Worm (Caenorhabditis elegans) whole organism, L1 larva: ENCODE results near the gene faah-1.

Source experiments
- C16A3.4 ChIP-seq: fragments of 150-350 bp; optimal IDR thresholded peaks from 2 replicates; lab custom pipeline; 2014; ENCODE audit warnings: missing biosample characterization, missing genetic modification characterization
- F16B12.6 ChIP-seq: fragments of 150-350 bp; optimal IDR thresholded peaks from 2 replicates; lab custom pipeline; 2014; ENCODE audit warnings: missing biosample characterization, missing genetic modification characterization
- Y116A8C.19 ChIP-seq: sonication (generic microtip); optimal IDR thresholded peaks from 2 replicates; lab custom pipeline; 2016; ENCODE audit warnings: missing compliant biosample characterization, missing genetic modification characterization, borderline replicate concordance
- aha-1 ChIP-seq: fragments of 150-350 bp; optimal IDR thresholded peaks from 2 replicates; lab custom pipeline; 2014; ENCODE audit warnings: missing biosample characterization, missing genetic modification characterization
- blmp-1 ChIP-seq: fragments of 150-350 bp; optimal IDR thresholded peaks from 2 replicates; lab custom pipeline; 2014; ENCODE audit warnings: missing biosample characterization, missing genetic modification characterization
- ceh-63 ChIP-seq: fragments of 200-800 bp; sonication (Bioruptor generic); optimal IDR thresholded peaks from 2 replicates; lab custom pipeline; 2018; ENCODE audit warnings: mild to moderate bottlenecking, missing genetic modification characterization, missing compliant biosample characterization
- ceh-8 ChIP-seq: fragments of 200-800 bp; sonication (Bioruptor generic); optimal IDR thresholded peaks from 2 replicates; lab custom pipeline; 2018; ENCODE audit warnings: mild to moderate bottlenecking, missing genetic modification characterization, moderate library complexity, missing compliant biosample characterization
- ceh-88 ChIP-seq: fragments of 200-800 bp; sonication (Bioruptor generic); IDR thresholded peaks from 2 replicates; pipeline ENCODE4 v1.3.6; 2022; ENCODE audit warnings: missing genetic modification characterization, missing compliant biosample characterization
- ceh-90 ChIP-seq: sonication (generic microtip); optimal IDR thresholded peaks from 2 replicates; lab custom pipeline; 2016; ENCODE audit warnings: missing genetic modification characterization, missing compliant biosample characterization
- dpl-1 ChIP-seq, 3 experiments: fragments of 150-350 bp in 2 of 3; sonication (generic microtip) in 1 of 3; optimal IDR thresholded peaks; 2 replicates each; lab custom pipeline; 2014 to 2017; ENCODE audit warnings: missing biosample characterization in 3 of 3, missing genetic modification characterization in 3 of 3, missing genetic modification reagents in 3 of 3
- dsc-1 ChIP-seq: sonication (generic microtip); optimal IDR thresholded peaks from 2 replicates; lab custom pipeline; 2016; ENCODE audit warnings: mild to moderate bottlenecking, missing genetic modification characterization, missing compliant biosample characterization
- efl-1 ChIP-seq, 4 experiments: fragments of 150-350 bp; optimal IDR thresholded peaks in 3 of 4; peaks in 1 of 4; 1 replicate in 1 of 4; 2 replicates in 3 of 4; lab custom pipeline; 2014; ENCODE audit warnings: missing biosample characterization in 2 of 4, missing genetic modification characterization in 2 of 4, missing genetic modification reagents in 2 of 4
- egl-27 ChIP-seq, 2 experiments: fragments of 150-350 bp in 1 of 2; sonication (generic microtip); optimal IDR thresholded peaks; 3 replicates each; lab custom pipeline; 2017 to 2018; ENCODE audit warnings: missing biosample characterization in 2 of 2, missing genetic modification characterization in 2 of 2, missing genetic modification reagents in 2 of 2
- elt-2 ChIP-seq: sonication (generic microtip); optimal IDR thresholded peaks from 2 replicates; lab custom pipeline; 2016; ENCODE audit warnings: missing genetic modification characterization, mild to moderate bottlenecking, inconsistent platforms, missing compliant biosample characterization, missing genetic modification reagents
- elt-3 ChIP-seq, 6 experiments: fragments of 150-350 bp in 1 of 6; sonication (generic microtip); optimal IDR thresholded peaks; 2 replicates each; lab custom pipeline; 2017 to 2018; ENCODE audit warnings: missing biosample characterization in 6 of 6, missing genetic modification characterization in 6 of 6, inconsistent platforms in 1 of 6
- ets-5 ChIP-seq: fragments of 200-800 bp; sonication (Bioruptor generic); IDR thresholded peaks from 2 replicates; pipeline ENCODE4 v1.3.6; 2022; ENCODE audit warnings: missing genetic modification characterization, missing compliant biosample characterization
- fkh-4 ChIP-seq: sonication (generic microtip); optimal IDR thresholded peaks from 2 replicates; lab custom pipeline; 2016; ENCODE audit warnings: missing compliant biosample characterization, missing genetic modification characterization, borderline replicate concordance
- grh-1 ChIP-seq: fragments of 200-800 bp; sonication (Bioruptor generic); IDR thresholded peaks from 2 replicates; pipeline ENCODE4 v1.3.6; 2022; ENCODE audit warnings: missing genetic modification reagents, missing genetic modification characterization, missing compliant biosample characterization
- hpl-2 ChIP-seq: fragments of 150-350 bp; optimal IDR thresholded peaks from 2 replicates; lab custom pipeline; 2014; ENCODE audit warnings: missing biosample characterization, missing genetic modification reagents, missing genetic modification characterization
- irx-1 ChIP-seq: sonication (generic microtip); optimal IDR thresholded peaks from 2 replicates; lab custom pipeline; 2016; ENCODE audit warnings: missing genetic modification characterization, missing compliant biosample characterization
- isw-1 ChIP-seq: fragments of 200-800 bp; sonication (Bioruptor generic); IDR thresholded peaks from 2 replicates; pipeline ENCODE4 v1.3.6; 2022; ENCODE audit warnings: missing genetic modification characterization, missing compliant biosample characterization
- jun-1 ChIP-seq: fragments of 150-350 bp; optimal IDR thresholded peaks from 2 replicates; lab custom pipeline; 2014; ENCODE audit warnings: missing biosample characterization, missing genetic modification reagents, missing genetic modification characterization
- lin-14 ChIP-seq: fragments of 200-800 bp; sonication (Bioruptor generic); optimal IDR thresholded peaks from 2 replicates; lab custom pipeline; 2018; ENCODE audit warnings: mild to moderate bottlenecking, missing genetic modification characterization, moderate library complexity, missing compliant biosample characterization
- lin-35 ChIP-seq, 2 experiments: fragments of 150-350 bp; optimal IDR thresholded peaks; 2 replicates each; lab custom pipeline; 2014; ENCODE audit warnings: missing biosample characterization in 2 of 2, missing genetic modification characterization in 2 of 2, missing genetic modification reagents in 2 of 2
- lin-39 ChIP-seq: fragments of 150-350 bp; optimal IDR thresholded peaks from 2 replicates; lab custom pipeline; 2014; ENCODE audit warnings: missing biosample characterization, missing genetic modification reagents, missing genetic modification characterization
- lir-3 ChIP-seq: sonication (generic microtip); optimal IDR thresholded peaks from 2 replicates; lab custom pipeline; 2016; ENCODE audit warnings: mild to moderate bottlenecking, missing genetic modification characterization, moderate library complexity, missing compliant biosample characterization; ENCODE audit not compliant: poor library complexity
- lsy-2 ChIP-seq, 2 experiments: fragments of 150-350 bp; optimal IDR thresholded peaks; 2 replicates each; lab custom pipeline; 2014; ENCODE audit warnings: missing biosample characterization in 2 of 2, missing genetic modification characterization in 2 of 2
- mdl-1 ChIP-seq, 2 experiments: fragments of 150-350 bp; optimal IDR thresholded peaks; 2 replicates each; lab custom pipeline; 2014 to 2017; ENCODE audit warnings: missing biosample characterization in 2 of 2, missing genetic modification characterization in 2 of 2, inconsistent platforms in 1 of 2
- mep-1 ChIP-seq: fragments of 150-350 bp; optimal IDR thresholded peaks from 2 replicates; lab custom pipeline; 2014; ENCODE audit warnings: missing biosample characterization, missing genetic modification characterization
- nhr-12 ChIP-seq: sonication (generic microtip); optimal IDR thresholded peaks from 2 replicates; lab custom pipeline; 2017; ENCODE audit warnings: missing biosample characterization, missing genetic modification characterization
- nhr-19 ChIP-seq: fragments of 200-800 bp; sonication (Bioruptor generic); conservative IDR thresholded peaks from 2 replicates; pipeline ENCODE4 v1.3.6; 2022; ENCODE audit warnings: missing genetic modification characterization, missing compliant biosample characterization
- nhr-20 ChIP-seq: sonication (generic microtip); optimal IDR thresholded peaks from 2 replicates; lab custom pipeline; 2016; ENCODE audit warnings: mild to moderate bottlenecking, missing genetic modification characterization, missing compliant biosample characterization
- nhr-28 ChIP-seq: fragments of 150-350 bp; optimal IDR thresholded peaks from 2 replicates; lab custom pipeline; 2014; ENCODE audit warnings: missing biosample characterization, missing genetic modification characterization
- nhr-47 ChIP-seq: sonication (generic microtip); optimal IDR thresholded peaks from 2 replicates; lab custom pipeline; 2016; ENCODE audit warnings: mild to moderate bottlenecking, missing genetic modification characterization, moderate library complexity, missing compliant biosample characterization
- nhr-71 ChIP-seq: sonication (generic microtip); optimal IDR thresholded peaks from 2 replicates; lab custom pipeline; 2016; ENCODE audit warnings: mild to moderate bottlenecking, missing genetic modification characterization, moderate library complexity, missing compliant biosample characterization
- nhr-85 ChIP-seq: sonication (generic microtip); peaks from one replicate; lab custom pipeline; 2016; ENCODE audit warnings: missing genetic modification characterization, inconsistent platforms, missing compliant biosample characterization
- nhr-90 ChIP-seq: sonication (generic microtip); optimal IDR thresholded peaks from 2 replicates; lab custom pipeline; 2016; ENCODE audit warnings: mild to moderate bottlenecking, missing genetic modification characterization, missing compliant biosample characterization; ENCODE audit not compliant: poor library complexity
- skn-1 ChIP-seq: fragments of 150-350 bp; optimal IDR thresholded peaks from 2 replicates; lab custom pipeline; 2014; ENCODE audit warnings: missing biosample characterization, missing genetic modification characterization
- snu-23 ChIP-seq: sonication (generic microtip); optimal IDR thresholded peaks from 2 replicates; lab custom pipeline; 2016; ENCODE audit warnings: missing genetic modification characterization, missing compliant biosample characterization
- sup-37 ChIP-seq: fragments of 200-800 bp; sonication (Bioruptor generic); optimal IDR thresholded peaks from 2 replicates; lab custom pipeline; 2018; ENCODE audit warnings: mild to moderate bottlenecking, missing genetic modification characterization, missing compliant biosample characterization
- swsn-7 ChIP-seq: sonication (generic microtip); optimal IDR thresholded peaks from 2 replicates; lab custom pipeline; 2016; ENCODE audit warnings: missing genetic modification characterization, missing compliant biosample characterization
- unc-130 ChIP-seq: fragments of 150-350 bp; optimal IDR thresholded peaks from 2 replicates; lab custom pipeline; 2017; ENCODE audit warnings: missing biosample characterization, missing genetic modification characterization, inconsistent platforms
- unc-62 ChIP-seq: fragments of 150-350 bp; optimal IDR thresholded peaks from 2 replicates; lab custom pipeline; 2014; ENCODE audit warnings: missing biosample characterization, missing genetic modification reagents, missing genetic modification characterization
- unc-86 ChIP-seq: sonication (generic microtip); optimal IDR thresholded peaks from 2 replicates; lab custom pipeline; 2016; ENCODE audit warnings: missing genetic modification characterization, missing compliant biosample characterization
- vab-15 ChIP-seq: sonication (generic microtip); optimal IDR thresholded peaks from 2 replicates; lab custom pipeline; 2017; ENCODE audit warnings: missing genotype, mild to moderate bottlenecking, missing genetic modification characterization, missing compliant biosample characterization
- zip-4 ChIP-seq: fragments of 200-800 bp; sonication (Bioruptor generic); optimal IDR thresholded peaks from 2 replicates; lab custom pipeline; 2018; ENCODE audit warnings: mild to moderate bottlenecking, missing genetic modification characterization, moderate library complexity, missing compliant biosample characterization
- ztf-4 ChIP-seq: fragments of 150-350 bp; optimal IDR thresholded peaks from 2 replicates; lab custom pipeline; 2014; ENCODE audit warnings: missing biosample characterization, missing genetic modification characterization

faah-1 gene

DNA sequence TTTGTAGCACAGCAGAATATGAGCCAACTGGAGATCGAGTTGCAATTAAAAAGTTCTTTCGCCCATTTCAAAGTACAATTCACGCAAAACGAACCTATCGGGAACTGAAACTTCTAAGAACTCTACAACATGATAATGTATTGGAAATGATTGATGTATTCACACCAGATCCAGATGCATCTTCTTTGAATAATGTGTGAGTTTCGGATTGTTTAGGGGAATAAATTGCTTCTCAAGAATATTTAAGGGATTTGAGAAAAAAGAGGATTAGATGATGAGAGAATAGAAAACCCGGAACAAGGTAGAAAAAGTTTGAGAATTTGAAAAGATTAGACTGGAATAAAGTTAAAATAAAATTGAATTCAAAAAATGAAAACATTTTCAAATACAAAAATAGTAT lies 14.8 kb upstream of the faah-1 start:
- TF ChIP-seq egl-27 (tag; optimal IDR thresholded peaks at IDR 0.05; lab: Kevin White, UChicago) = no peak
- TF ChIP-seq nhr-71 (tag; lab: Kevin White, UChicago) = no peak
- no peak for TF ChIP-seq grh-1
- TF ChIP-seq sup-37 (GFP tag; lab: Kevin White, UChicago) = no peak
- no peak for TF ChIP-seq elt-3 (tag; optimal IDR thresholded peaks at IDR 0.05; lab: Kevin White, UChicago)
- TF ChIP-seq dsc-1 (tag; lab: Kevin White, UChicago) = peak; percentile 65
- no peak for TF ChIP-seq jun-1 (tag; lab: Kevin White, UChicago)

DNA sequence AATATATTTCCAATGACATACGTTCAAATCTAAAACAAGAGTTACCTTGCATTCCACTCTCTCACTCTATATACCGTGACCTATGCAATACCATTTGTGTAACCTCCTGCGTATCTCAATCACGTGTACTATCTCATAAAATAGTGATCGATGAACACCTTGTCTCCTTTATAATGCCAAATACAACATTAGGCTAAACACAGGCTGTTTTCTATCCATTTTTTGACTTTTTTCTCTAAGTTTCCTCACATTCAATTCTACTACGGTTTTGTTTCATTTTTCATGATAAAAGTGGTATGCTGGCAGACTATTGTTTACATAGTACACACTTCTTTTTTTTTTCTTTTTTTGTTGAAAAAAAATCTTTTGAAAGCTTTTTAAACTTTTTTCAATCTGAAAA lies 12.9 kb upstream of the faah-1 start:
- TF ChIP-seq skn-1 (tag; lab: Kevin White, UChicago) = peak; percentile 40
- TF ChIP-seq nhr-20 (tag; lab: Kevin White, UChicago) = peak; percentile 75
- TF ChIP-seq F16B12.6 (tag; lab: Kevin White, UChicago) = no peak
- TF ChIP-seq egl-27 (tag; optimal IDR thresholded peaks at IDR 0.05; lab: Kevin White, UChicago) = no peak
- TF ChIP-seq nhr-28 (tag; lab: Kevin White, UChicago) = no peak
- TF ChIP-seq unc-86 (tag; lab: Kevin White, UChicago) = no peak
- TF ChIP-seq dpl-1 (GFP tag; optimal IDR thresholded peaks at IDR 0.05; lab: Kevin White, UChicago) = peak in 1 of 3 experiments; percentile 29
- peak; percentile 65 for TF ChIP-seq nhr-71 (tag; lab: Kevin White, UChicago)
- peak; percentile 28 for TF ChIP-seq elt-2
- no peak for TF ChIP-seq ceh-8
- peak; percentile 11 for TF ChIP-seq swsn-7 (tag; lab: Kevin White, UChicago)
- peak; percentile 76 for TF ChIP-seq snu-23 (GFP tag; lab: Kevin White, UChicago)
- TF ChIP-seq lir-3 (tag; lab: Kevin White, UChicago) = peak; percentile 17
- peak in 1 of 2 experiments; percentile 74 for TF ChIP-seq lin-35 (GFP tag; optimal IDR thresholded peaks at IDR 0.05; lab: Kevin White, UChicago)
- TF ChIP-seq isw-1 = no peak
- peak; percentile 17; the same call in 1 of the 2 replicates for TF ChIP-seq nhr-19 (GFP tag; lab: Robert Waterston, UW)
- TF ChIP-seq ets-5 = no peak
- TF ChIP-seq irx-1 = peak; percentile 11
- TF ChIP-seq ceh-63 (GFP tag; lab: Kevin White, UChicago) = no peak
- peak; percentile 94 for TF ChIP-seq nhr-85 (tag; lab: Kevin White, UChicago)
- peak; percentile 23 for TF ChIP-seq nhr-47 (tag; lab: Kevin White, UChicago)
- TF ChIP-seq efl-1 (optimal IDR thresholded peaks at IDR 0.05; lab: Kevin White, UChicago) = peak in 1 of 2 experiments; percentile 33
- TF ChIP-seq efl-1 (GFP tag; optimal IDR thresholded peaks at IDR 0.05 in 1 of 2; lab: Kevin White, UChicago) = no peak
- no peak for TF ChIP-seq nhr-12 (tag; lab: Kevin White, UChicago)
- TF ChIP-seq hpl-2 = no peak
- peak; percentile 34 for TF ChIP-seq mep-1
- no peak for TF ChIP-seq ceh-88 (GFP tag; lab: Robert Waterston, UW)
- TF ChIP-seq fkh-4 (tag; lab: Kevin White, UChicago) = no peak
- peak; percentile 31 for TF ChIP-seq C16A3.4 (tag; lab: Kevin White, UChicago)
- peak; percentile 14 to 46 for TF ChIP-seq lsy-2 (tag; optimal IDR thresholded peaks at IDR 0.05; lab: Kevin White, UChicago)
- no peak for TF ChIP-seq unc-62 (GFP tag; lab: Kevin White, UChicago)
- no peak for TF ChIP-seq lin-39 (tag; lab: Kevin White, UChicago)
- TF ChIP-seq vab-15 = no peak
- peak; percentile 45 for TF ChIP-seq blmp-1
- TF ChIP-seq lin-14 = peak; percentile 86
- no peak for TF ChIP-seq Y116A8C.19 (tag; lab: Kevin White, UChicago)
- TF ChIP-seq elt-3 (tag; optimal IDR thresholded peaks at IDR 0.05; lab: Kevin White, UChicago) = peak in 2 of 6 experiments; percentile 34 to 64
- TF ChIP-seq nhr-90 = peak; percentile 51
- TF ChIP-seq mdl-1 (tag; optimal IDR thresholded peaks at IDR 0.05; lab: Kevin White, UChicago) = peak in 1 of 2 experiments; percentile 71
- no peak for TF ChIP-seq ztf-4 (tag; lab: Kevin White, UChicago)
- no peak for TF ChIP-seq zip-4 (GFP tag; lab: Kevin White, UChicago)
- no peak for TF ChIP-seq aha-1 (tag; lab: Kevin White, UChicago)
- TF ChIP-seq unc-130 = no peak
- TF ChIP-seq jun-1 (tag; lab: Kevin White, UChicago) = no peak
- no peak for TF ChIP-seq ceh-90 (tag; lab: Kevin White, UChicago)
- TF ChIP-seq, all 84 proteins: peak for 22
